Fruit fly (Drosophila melanogaster) whole organism, embryonic: ENCODE measurements around the gene Prosalpha6.

ENCODE experiments used
- ATbp ChIP-seq: fragments of 200-800 bp; sonication (Bioruptor generic); optimal IDR thresholded peaks from 2 replicates; lab custom pipeline; 2017; ENCODE audit warnings: missing biosample characterization, mild to moderate bottlenecking, missing genetic modification characterization, missing genetic modification reagents
- Aef1 ChIP-seq: fragments of 200-800 bp; sonication (Bioruptor generic); IDR thresholded peaks from 3 replicates; pipeline ENCODE4 v1.3.6; 2022; ENCODE audit warnings: missing biosample characterization, missing genetic modification characterization
- Atf6 ChIP-seq: fragments of 200-800 bp; sonication (Bioruptor generic); IDR thresholded peaks from 2 replicates; pipeline ENCODE4 v1.3.6; 2022; ENCODE audit warnings: missing biosample characterization, missing genetic modification characterization
- B-H2 ChIP-seq: fragments of 200-800 bp; sonication (Bioruptor generic); optimal IDR thresholded peaks from 2 replicates; lab custom pipeline; 2018; ENCODE audit warnings: missing biosample characterization, mild to moderate bottlenecking, missing genetic modification characterization
- BEAF-32 ChIP-seq: fragments of 200-800 bp; sonication (Bioruptor generic); optimal IDR thresholded peaks from 3 replicates; lab custom pipeline; 2017; ENCODE audit warnings: missing biosample characterization, missing genetic modification characterization, mild to moderate bottlenecking, moderate library complexity, missing genetic modification reagents
- Bgb ChIP-seq: fragments of 200-800 bp; sonication (Bioruptor generic); IDR thresholded peaks from 2 replicates; pipeline ENCODE4 v1.3.6; 2022; ENCODE audit warnings: missing biosample characterization, missing genetic modification characterization; ENCODE audit not compliant: partially characterized antibody
- C15 ChIP-seq: fragments of 200-800 bp; sonication (Bioruptor generic); IDR thresholded peaks from 3 replicates; pipeline ENCODE4 v1.3.6; 2022; ENCODE audit warnings: missing biosample characterization, missing genetic modification characterization
- CG10267 ChIP-seq: fragments of 200-800 bp; sonication (Bioruptor generic); optimal IDR thresholded peaks from 2 replicates; lab custom pipeline; 2018; ENCODE audit warnings: missing biosample characterization, mild to moderate bottlenecking, missing genetic modification characterization, moderate library complexity
- CG12155 ChIP-seq: fragments of 200-800 bp; sonication (Bioruptor generic); optimal IDR thresholded peaks from 3 replicates; lab custom pipeline; 2016; ENCODE audit warnings: missing biosample characterization, missing genetic modification characterization
- CG13624 ChIP-seq: fragments of 200-800 bp; sonication (Bioruptor generic); optimal IDR thresholded peaks from 2 replicates; lab custom pipeline; 2016; ENCODE audit warnings: missing biosample characterization, missing genetic modification characterization
- CG14710 ChIP-seq: fragments of 200-800 bp; sonication (Bioruptor generic); optimal IDR thresholded peaks from 3 replicates; lab custom pipeline; 2019; ENCODE audit warnings: missing biosample characterization, mild to moderate bottlenecking, missing genetic modification characterization, moderate library complexity
- CG1603 ChIP-seq: fragments of 200-800 bp; sonication (Bioruptor generic); optimal IDR thresholded peaks from 2 replicates; lab custom pipeline; 2019; ENCODE audit warnings: missing biosample characterization, mild to moderate bottlenecking, missing genetic modification characterization, moderate library complexity
- CG16813 ChIP-seq: fragments of 200-800 bp; sonication (Bioruptor generic); IDR thresholded peaks from 3 replicates; pipeline ENCODE4 v1.3.6; 2022; ENCODE audit warnings: missing biosample characterization, missing genetic modification characterization; ENCODE audit not compliant: partially characterized antibody
- CG17829 ChIP-seq: fragments of 200-800 bp; optimal IDR thresholded peaks from 2 replicates; lab custom pipeline; 2019; ENCODE audit warnings: missing biosample characterization, mild to moderate bottlenecking, missing genetic modification characterization, moderate library complexity
- CG2116 ChIP-seq: fragments of 200-800 bp; sonication (Bioruptor generic); optimal IDR thresholded peaks from 3 replicates; lab custom pipeline; 2018; ENCODE audit warnings: missing biosample characterization, mild to moderate bottlenecking, missing genetic modification characterization
- CG4617 ChIP-seq: fragments of 200-800 bp; sonication (Bioruptor generic); optimal IDR thresholded peaks from 3 replicates; lab custom pipeline; 2016; ENCODE audit warnings: missing biosample characterization, missing genetic modification characterization, borderline replicate concordance
- CG6791 ChIP-seq: fragments of 200-800 bp; sonication (Bioruptor generic); IDR thresholded peaks from 3 replicates; pipeline ENCODE4 v1.3.6; 2022; ENCODE audit warnings: missing biosample characterization, missing genetic modification characterization; ENCODE audit not compliant: partially characterized antibody
- CG7745 ChIP-seq: fragments of 200-800 bp; sonication (Bioruptor generic); optimal IDR thresholded peaks from 2 replicates; lab custom pipeline; 2018; ENCODE audit warnings: missing biosample characterization, mild to moderate bottlenecking, missing genetic modification characterization, moderate library complexity
- CG8290 ChIP-seq, 3 experiments: fragments of 200-800 bp; sonication (Bioruptor generic); optimal IDR thresholded peaks; 2 replicates each; lab custom pipeline; 2016 to 2019; ENCODE audit warnings: missing biosample characterization in 3 of 3, missing genetic modification characterization in 3 of 3, mild to moderate bottlenecking in 2 of 3, moderate library complexity in 1 of 3
- CG9932 ChIP-seq: fragments of 200-800 bp; sonication (Bioruptor generic); IDR thresholded peaks from 2 replicates; pipeline ENCODE4 v1.3.6; 2022; ENCODE audit warnings: missing biosample characterization, missing genetic modification characterization
- Dip3 ChIP-seq: fragments of 200-800 bp; sonication (Bioruptor generic); optimal IDR thresholded peaks from 3 replicates; lab custom pipeline; 2016; ENCODE audit warnings: missing biosample characterization, missing genetic modification characterization
- Dp ChIP-seq: fragments of 200-800 bp; sonication (Bioruptor generic); optimal IDR thresholded peaks from 2 replicates; lab custom pipeline; 2018; ENCODE audit warnings: missing biosample characterization, mild to moderate bottlenecking, missing genetic modification characterization, moderate library complexity
- Eip74EF ChIP-seq, 2 experiments: fragments of 200-800 bp in 1 of 2; fragments of >200 bp in 1 of 2; sonication (Bioruptor generic) in 1 of 2; optimal IDR thresholded peaks; 2 replicates each; lab custom pipeline; 2017 to 2019; ENCODE audit warnings: missing biosample characterization in 2 of 2, missing genetic modification characterization in 2 of 2, mild to moderate bottlenecking in 1 of 2, moderate library complexity in 1 of 2
- Elba2 ChIP-seq: fragments of 200-800 bp; sonication (Bioruptor generic); optimal IDR thresholded peaks from 3 replicates; lab custom pipeline; 2016; ENCODE audit warnings: missing biosample characterization, missing genetic modification characterization
- Ets97D ChIP-seq: fragments of 200-800 bp; sonication (Bioruptor generic); optimal IDR thresholded peaks from 3 replicates; lab custom pipeline; 2016; ENCODE audit warnings: missing biosample characterization, missing genetic modification characterization
- Gug ChIP-seq: fragments of 200-800 bp; sonication (Bioruptor generic); IDR thresholded peaks from 4 replicates; pipeline ENCODE4 v1.3.6; 2022; ENCODE audit warnings: missing biosample characterization, missing genetic modification characterization
- HmgZ ChIP-seq: fragments of 200-800 bp; sonication (Bioruptor generic); optimal IDR thresholded peaks from 2 replicates; lab custom pipeline; 2018; ENCODE audit warnings: missing biosample characterization, mild to moderate bottlenecking, missing genetic modification characterization
- Hmx ChIP-seq: fragments of 200-800 bp; sonication (Bioruptor generic); optimal IDR thresholded peaks from 2 replicates; lab custom pipeline; 2016; ENCODE audit warnings: missing biosample characterization, missing genetic modification characterization
- MBD-R2 ChIP-seq: fragments of 200-800 bp; sonication (Bioruptor generic); IDR thresholded peaks from 2 replicates; pipeline ENCODE4 v1.3.6; 2022; ENCODE audit warnings: missing biosample characterization, missing genetic modification characterization
- Med ChIP-seq: fragments of 200-800 bp; sonication (Bioruptor generic); peaks from one replicate; lab custom pipeline; 2016; ENCODE audit warnings: missing biosample characterization, missing genetic modification characterization, mild to moderate bottlenecking, inconsistent platforms, moderate library complexity
- Six4 ChIP-seq: fragments of 200-800 bp; sonication (Bioruptor generic); optimal IDR thresholded peaks from 2 replicates; lab custom pipeline; 2016; ENCODE audit warnings: missing biosample characterization, missing genetic modification characterization
- Sry-δ ChIP-seq: fragments of 200-800 bp; sonication (Bioruptor generic); optimal IDR thresholded peaks from 2 replicates; lab custom pipeline; 2016; ENCODE audit warnings: missing biosample characterization, missing genetic modification characterization
- Vsx1 ChIP-seq: fragments of 200-800 bp; sonication (Bioruptor generic); optimal IDR thresholded peaks from 2 replicates; lab custom pipeline; 2017; ENCODE audit warnings: missing biosample characterization, mild to moderate bottlenecking, missing genetic modification characterization, missing genetic modification reagents
- YL-1 ChIP-seq: fragments of 200-800 bp; sonication (Bioruptor generic); optimal IDR thresholded peaks from 3 replicates; lab custom pipeline; 2017; ENCODE audit warnings: missing biosample characterization, mild to moderate bottlenecking, missing genetic modification characterization
- cad ChIP-seq: fragments of >200 bp; optimal IDR thresholded peaks from 2 replicates; lab custom pipeline; 2017; ENCODE audit warnings: missing biosample characterization, missing genetic modification characterization
- dpn ChIP-seq, 2 experiments: fragments of 200-800 bp; sonication (Bioruptor generic); optimal IDR thresholded peaks; 3 replicates each; lab custom pipeline; 2016; ENCODE audit warnings: missing biosample characterization in 2 of 2, missing genetic modification characterization in 2 of 2
- lbe ChIP-seq: fragments of 200-800 bp; sonication (Bioruptor generic); optimal IDR thresholded peaks from 2 replicates; lab custom pipeline; 2016; ENCODE audit warnings: missing biosample characterization, mild to moderate bottlenecking, missing genetic modification characterization
- lilli ChIP-seq: fragments of 200-800 bp; sonication (Bioruptor generic); optimal IDR thresholded peaks from 3 replicates; lab custom pipeline; 2016; ENCODE audit warnings: missing biosample characterization, missing genetic modification characterization
- nom ChIP-seq: fragments of 200-800 bp; sonication (Bioruptor generic); optimal IDR thresholded peaks from 2 replicates; lab custom pipeline; 2017; ENCODE audit warnings: missing biosample characterization, missing genetic modification characterization, mild to moderate bottlenecking, moderate library complexity, missing genetic modification reagents
- pfk ChIP-seq: fragments of 200-800 bp; sonication (Bioruptor generic); optimal IDR thresholded peaks from 2 replicates; lab custom pipeline; 2018; ENCODE audit warnings: missing biosample characterization, mild to moderate bottlenecking, missing genetic modification characterization, moderate library complexity
- pho ChIP-seq: fragments of 200-800 bp; sonication (Bioruptor generic); optimal IDR thresholded peaks from 2 replicates; lab custom pipeline; 2016; ENCODE audit warnings: missing biosample characterization, missing genetic modification characterization
- phol ChIP-seq: fragments of 200-800 bp; sonication (Bioruptor generic); optimal IDR thresholded peaks from 3 replicates; lab custom pipeline; 2018; ENCODE audit warnings: missing biosample characterization, mild to moderate bottlenecking, missing genetic modification characterization, moderate library complexity
- so ChIP-seq: fragments of 200-800 bp; sonication (Bioruptor generic); IDR thresholded peaks from 3 replicates; pipeline ENCODE4 v1.3.6; 2022; ENCODE audit warnings: missing biosample characterization, missing genetic modification characterization
- stwl ChIP-seq: fragments of 200-800 bp; sonication (Bioruptor generic); optimal IDR thresholded peaks from 3 replicates; lab custom pipeline; 2018; ENCODE audit warnings: missing biosample characterization, mild to moderate bottlenecking, missing genetic modification characterization, moderate library complexity
- tll ChIP-seq, 2 experiments: fragments of 200-800 bp in 1 of 2; fragments of >200 bp in 1 of 2; sonication (Bioruptor generic) in 1 of 2; optimal IDR thresholded peaks; 2 replicates each; lab custom pipeline; 2017 to 2019; ENCODE audit warnings: missing biosample characterization in 2 of 2, missing genetic modification characterization in 2 of 2, mild to moderate bottlenecking in 1 of 2, moderate library complexity in 1 of 2
- trem ChIP-seq: fragments of 200-800 bp; optimal IDR thresholded peaks from 3 replicates; lab custom pipeline; 2019; ENCODE audit warnings: missing biosample characterization, mild to moderate bottlenecking, missing genetic modification characterization, moderate library complexity
- unc-4 ChIP-seq: fragments of 200-800 bp; sonication (Bioruptor generic); IDR thresholded peaks from 2 replicates; pipeline ENCODE4 v1.3.6; 2022; ENCODE audit warnings: missing biosample characterization, missing genetic modification characterization; ENCODE audit not compliant: partially characterized antibody
- zen ChIP-seq: fragments of 200-800 bp; sonication (Bioruptor generic); optimal IDR thresholded peaks from 3 replicates; lab custom pipeline; 2018; ENCODE audit warnings: missing biosample characterization, mild to moderate bottlenecking, missing genetic modification characterization, moderate library complexity
- zf30C ChIP-seq: fragments of 200-800 bp; sonication (Bioruptor generic); optimal IDR thresholded peaks from 3 replicates; lab custom pipeline; 2018; ENCODE audit warnings: missing biosample characterization, mild to moderate bottlenecking, missing genetic modification characterization

The Prosalpha6 gene

DNA sequence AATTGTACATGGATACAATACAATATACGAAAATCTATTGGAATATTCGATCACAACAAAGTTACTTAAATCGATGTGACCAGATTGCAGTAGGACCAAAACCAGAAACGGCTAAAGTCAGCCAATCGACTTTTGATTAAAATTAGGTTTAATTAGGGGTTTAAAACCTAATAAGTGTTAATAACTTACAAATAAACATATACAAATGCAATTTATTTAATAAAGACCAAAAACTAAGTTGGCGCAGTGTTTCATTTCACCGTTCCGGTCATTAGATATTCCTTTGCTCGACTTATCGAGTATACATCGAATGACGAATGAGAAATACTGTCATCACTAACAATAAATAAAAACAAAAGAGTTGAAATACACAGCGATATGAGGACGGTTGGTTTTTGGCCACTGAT, 29.3 kb downstream of the Prosalpha6 start, which contains the start of the genes bsk and CG31717 (continued):
- TF ChIP-seq CG8290 (GFP tag; optimal IDR thresholded peaks at IDR 0.05; lab: Kevin White, UChicago): peak; percentile 55
- no peak for TF ChIP-seq CG8290 (tag; optimal IDR thresholded peaks at IDR 0.05; lab: Kevin White, UChicago)
- no peak for TF ChIP-seq CG7745 (tag; lab: Kevin White, UChicago)
- TF ChIP-seq Sry-δ: peak; percentile 87
- peak; percentile 34; the same call in 1 of the 2 replicates for TF ChIP-seq Bgb (GFP tag; lab: Robert Waterston, UW)
- peak; percentile 62 for TF ChIP-seq CG14710 (tag; lab: Kevin White, UChicago)
- TF ChIP-seq CG16813: peak; percentile 44; the same call in 1 of the 3 replicates
- TF ChIP-seq C15 (GFP tag; lab: Robert Waterston, UW): no peak
- peak; percentile 43 for TF ChIP-seq Ets97D (GFP tag; lab: Kevin White, UChicago)
- peak; percentile 46 for TF ChIP-seq phol (tag; lab: Kevin White, UChicago)
- TF ChIP-seq HmgZ: peak; percentile 15
- peak; percentile 97 for TF ChIP-seq pfk (GFP tag; lab: Kevin White, UChicago)
- peak; percentile 21 for TF ChIP-seq Dp (GFP tag; lab: Kevin White, UChicago)
- peak; percentile 58; the same call in 1 of the 3 replicates for TF ChIP-seq CG6791 (GFP tag; lab: Robert Waterston, UW)
- TF ChIP-seq Dip3 (GFP tag; lab: Kevin White, UChicago): no peak
- peak in 1 of 2 experiments; percentile 12 for TF ChIP-seq dpn (GFP tag; optimal IDR thresholded peaks at IDR 0.05; lab: Kevin White, UChicago)
- TF ChIP-seq Vsx1 (GFP tag; lab: Kevin White, UChicago): no peak
- peak; percentile 2 for TF ChIP-seq nom (GFP tag; lab: Kevin White, UChicago)
- no peak for TF ChIP-seq so (GFP tag; lab: Robert Waterston, UW)
- TF ChIP-seq CG4617 (GFP tag; lab: Kevin White, UChicago): peak; percentile 76
- peak; percentile 78 for TF ChIP-seq CG2116 (GFP tag; lab: Kevin White, UChicago)
- TF ChIP-seq trem (tag; lab: Kevin White, UChicago): peak; percentile 82
- peak; percentile 14 for TF ChIP-seq lbe (GFP tag; lab: Kevin White, UChicago)
- TF ChIP-seq Aef1 (GFP tag; lab: Robert Waterston, UW): no peak
- TF ChIP-seq lilli (GFP tag; lab: Kevin White, UChicago): peak; percentile 7
- TF ChIP-seq Med (GFP tag; lab: Kevin White, UChicago): peak; percentile 67
- no peak for TF ChIP-seq Six4 (GFP tag; lab: Kevin White, UChicago)
- TF ChIP-seq stwl (tag; lab: Kevin White, UChicago): peak; percentile 75
- peak; percentile 19 for TF ChIP-seq Hmx (GFP tag; lab: Kevin White, UChicago)
- no peak for TF ChIP-seq Eip74EF (GFP tag; optimal IDR thresholded peaks at IDR 0.05; lab: Kevin White, UChicago)
- peak in 1 of 2 experiments; percentile 53 for TF ChIP-seq tll (GFP tag; optimal IDR thresholded peaks at IDR 0.05; lab: Kevin White, UChicago)
- no peak for TF ChIP-seq cad (GFP tag; lab: Kevin White, UChicago)
- TF ChIP-seq Elba2 (GFP tag; lab: Kevin White, UChicago): peak; percentile 83
- TF ChIP-seq Gug (GFP tag; lab: Robert Waterston, UW): no peak
- TF ChIP-seq CG17829 (tag; lab: Kevin White, UChicago): peak; percentile 38
- no peak for TF ChIP-seq CG9932 (GFP tag; lab: Robert Waterston, UW)
- no peak for TF ChIP-seq pho
- TF ChIP-seq CG1603: peak; percentile 93
- TF ChIP-seq CG13624 (GFP tag; lab: Kevin White, UChicago): no peak
- peak; percentile 5 for TF ChIP-seq B-H2 (GFP tag; lab: Kevin White, UChicago)
- peak; percentile 77 for TF ChIP-seq BEAF-32
- no peak for TF ChIP-seq ATbp
- no peak for TF ChIP-seq CG12155 (GFP tag; lab: Kevin White, UChicago)
- TF ChIP-seq zf30C (GFP tag; lab: Kevin White, UChicago): no peak
- TF ChIP-seq YL-1 (GFP tag; lab: Kevin White, UChicago): peak; percentile 36
- peak; percentile 45 for TF ChIP-seq CG10267 (tag; lab: Kevin White, UChicago)
- TF ChIP-seq zen: peak; percentile 67
- peak; percentile 65 for TF ChIP-seq MBD-R2 (GFP tag; lab: Robert Waterston, UW)
- TF ChIP-seq unc-4: peak; percentile 61; the same call in 1 of the 2 replicates
- TF ChIP-seq Atf6 (GFP tag; lab: Robert Waterston, UW): no peak
